Fruit fly (Drosophila melanogaster): Measurements from ENCODE around the gene sd.

The sd gene

dm6 chrX:15762723-15763122, 41.4 kb upstream of the sd start, which contains the start of gene Polr3A:
TSS of gene Polr3A (plus strand) at chrX:15762956.
- TF ChIP-seq CG4496 (GFP tag; IDR thresholded peaks at IDR 0.05) (no peak), CG13204 (GFP tag; optimal IDR thresholded peaks at IDR 0.05) (no peak), EcR (GFP tag; optimal IDR thresholded peaks at IDR 0.05) (no peak), gl (tag; optimal IDR thresholded peaks at IDR 0.05) (no peak), CG12605 (GFP tag; IDR thresholded peaks at IDR 0.05) (no peak), D1 (tag; optimal IDR thresholded peaks at IDR 0.05) (no peak), CG10348 (GFP tag; IDR thresholded peaks at IDR 0.05) (no peak), CG15710 (tag; optimal IDR thresholded peaks at IDR 0.05) (no peak), CG17806 (tag; optimal IDR thresholded peaks at IDR 0.05) (no peak), fd96Ca (GFP tag; IDR thresholded peaks at IDR 0.05) (no peak), CG34367 (tag; optimal IDR thresholded peaks at IDR 0.05) (no peak), rn (GFP tag; IDR thresholded peaks at IDR 0.05) (no peak), Snoo (tag; optimal IDR thresholded peaks at IDR 0.05) (no peak), CG8159 (tag; optimal IDR thresholded peaks at IDR 0.05) (no peak)

- TF ChIP-seq rn (GFP tag; IDR thresholded peaks at IDR 0.05) = no peak
These were observed 37.7 kb upstream of the sd start, which contains the start of gene CG8952 for dm6 chrX:15766395-15766866. TSS of gene CG8952 (minus strand) at chrX:15766445.

- no peak for TF ChIP-seq fd96Ca (GFP tag; IDR thresholded peaks at IDR 0.05)
- no peak for TF ChIP-seq CG10348 (GFP tag; IDR thresholded peaks at IDR 0.05)
- TF ChIP-seq CG13204 (GFP tag; optimal IDR thresholded peaks at IDR 0.05) = no peak
- TF ChIP-seq Pif1B (GFP tag; optimal IDR thresholded peaks at IDR 0.05) = no peak
- no peak for TF ChIP-seq CG4496 (GFP tag; IDR thresholded peaks at IDR 0.05)
- TF ChIP-seq CG9948 (tag; optimal IDR thresholded peaks at IDR 0.05) = no peak
- TF ChIP-seq rn (GFP tag; IDR thresholded peaks at IDR 0.05) = no peak
- TF ChIP-seq CG12605 (GFP tag; IDR thresholded peaks at IDR 0.05) = no peak
These were observed 34.7 kb upstream of the sd start, which contains the start of gene CG33172 for dm6 chrX:15769457-15769856. TSS of gene CG33172 (plus strand) at chrX:15769664.

- no peak for TF ChIP-seq Snoo (tag; optimal IDR thresholded peaks at IDR 0.05)
- TF ChIP-seq CG8159 (tag; optimal IDR thresholded peaks at IDR 0.05) = no peak
- no peak for TF ChIP-seq CG9948 (tag; optimal IDR thresholded peaks at IDR 0.05)
- TF ChIP-seq Pif1A (GFP tag; optimal IDR thresholded peaks at IDR 0.05) = no peak
- TF ChIP-seq fd96Ca (GFP tag; IDR thresholded peaks at IDR 0.05) = no peak
- no peak for TF ChIP-seq CG13204 (GFP tag; optimal IDR thresholded peaks at IDR 0.05)
- TF ChIP-seq EcR (GFP tag; optimal IDR thresholded peaks at IDR 0.05) = no peak
- TF ChIP-seq CG10348 (GFP tag; IDR thresholded peaks at IDR 0.05) = no peak
- no peak for TF ChIP-seq CG8301 (tag; optimal IDR thresholded peaks at IDR 0.05)
- no peak for TF ChIP-seq D1 (tag; optimal IDR thresholded peaks at IDR 0.05)
- no peak for TF ChIP-seq CG34367 (tag; optimal IDR thresholded peaks at IDR 0.05)
- TF ChIP-seq CG15710 (tag; optimal IDR thresholded peaks at IDR 0.05) = no peak
- TF ChIP-seq CG32121 (GFP tag; IDR thresholded peaks at IDR 0.05) = no peak
- no peak for TF ChIP-seq Ets98B (GFP tag; IDR thresholded peaks at IDR 0.05)
- no peak for TF ChIP-seq CG4496 (GFP tag; IDR thresholded peaks at IDR 0.05)
- no peak for TF ChIP-seq Pif1B (GFP tag; optimal IDR thresholded peaks at IDR 0.05)
- TF ChIP-seq CG17806 (tag; optimal IDR thresholded peaks at IDR 0.05) = no peak
These were observed 31.5 kb upstream of the sd start, which contains the start of gene CG43672 for dm6 chrX:15772663-15773062. TSS of gene CG43672 (plus strand) at chrX:15772963.

dm6 chrX:15778846-15779245, 25.3 kb upstream of the sd start, which contains the start of gene CG43673:
TSS of gene CG43673 (plus strand) at chrX:15779146.
- TF ChIP-seq CG34367 (tag; optimal IDR thresholded peaks at IDR 0.05) = no peak
- no peak for TF ChIP-seq CG4496 (GFP tag; IDR thresholded peaks at IDR 0.05)
- TF ChIP-seq D1 (tag; optimal IDR thresholded peaks at IDR 0.05) = no peak
- TF ChIP-seq CG32121 (GFP tag; IDR thresholded peaks at IDR 0.05) = no peak
- no peak for TF ChIP-seq CG12605 (GFP tag; IDR thresholded peaks at IDR 0.05)

dm6 chrX:15783610-15784009, 20.6 kb upstream of the sd start, which contains the start of gene Efhc1.1:
TSS of gene Efhc1.1 (minus strand) at chrX:15783710.
- TF ChIP-seq fd96Ca (GFP tag; IDR thresholded peaks at IDR 0.05) = no peak
- no peak for TF ChIP-seq CG34367 (tag; optimal IDR thresholded peaks at IDR 0.05)

- TF ChIP-seq CG13204 (GFP tag; optimal IDR thresholded peaks at IDR 0.05) = no peak
- no peak for TF ChIP-seq CG15710 (tag; optimal IDR thresholded peaks at IDR 0.05)
These were observed 18.5 kb upstream of the sd start, which contains the start of the genes Paf-AHalpha and mRpS30 for dm6 chrX:15785429-15786239. TSS of gene Paf-AHalpha (minus strand) at chrX:15785583. TSS of gene mRpS30 (plus strand) at chrX:15786047.

dm6 chrX:15786242-15786641, 17.9 kb upstream of the sd start:
- TF ChIP-seq Snoo (tag; optimal IDR thresholded peaks at IDR 0.05) = no peak
